Fruit fly (Drosophila melanogaster) whole organism, prepupa: ENCODE results near the gene par-6.

Experiments used
- Blimp-1 ChIP-seq: fragments of 200-800 bp; sonication (Bioruptor generic); optimal IDR thresholded peaks from 3 replicates; lab custom pipeline; 2017; ENCODE audit warnings: missing biosample characterization, missing genetic modification characterization, mild to moderate bottlenecking, moderate library complexity, missing genetic modification reagents
- CG10669 ChIP-seq: fragments of 200-800 bp; sonication (Bioruptor generic); optimal IDR thresholded peaks from 3 replicates; lab custom pipeline; 2018; ENCODE audit warnings: missing biosample characterization, mild to moderate bottlenecking, missing genetic modification characterization, moderate library complexity
- CG11294 ChIP-seq: fragments of 200-800 bp; sonication (Bioruptor generic); IDR thresholded peaks from 2 replicates; pipeline ENCODE4 v1.3.6; 2022; ENCODE audit warnings: missing biosample characterization, missing genetic modification characterization
- CG11762 ChIP-seq: fragments of 200-800 bp; sonication (Bioruptor generic); optimal IDR thresholded peaks from 3 replicates; lab custom pipeline; 2016; ENCODE audit warnings: missing biosample characterization, missing genetic modification characterization; ENCODE audit not compliant: insufficient read depth
- CG1621 ChIP-seq: fragments of 200-800 bp; sonication (Bioruptor generic); optimal IDR thresholded peaks from 3 replicates; lab custom pipeline; 2018; ENCODE audit warnings: missing biosample characterization, mild to moderate bottlenecking, missing genetic modification characterization
- CG16779 ChIP-seq: fragments of 200-800 bp; sonication (Bioruptor generic); optimal IDR thresholded peaks from 3 replicates; lab custom pipeline; 2017; ENCODE audit warnings: missing biosample characterization, mild to moderate bottlenecking, missing genetic modification characterization
- CG32006 ChIP-seq: fragments of 200-800 bp; sonication (Bioruptor generic); optimal IDR thresholded peaks from 3 replicates; lab custom pipeline; 2017; ENCODE audit warnings: missing biosample characterization, mild to moderate bottlenecking, missing genetic modification characterization
- CG34406 ChIP-seq: fragments of 200-800 bp; sonication (Bioruptor generic); optimal IDR thresholded peaks from 3 replicates; lab custom pipeline; 2016; ENCODE audit warnings: missing biosample characterization, missing genetic modification characterization
- CG6163 ChIP-seq: fragments of 200-800 bp; sonication (Bioruptor generic); IDR thresholded peaks from 3 replicates; pipeline ENCODE4 v1.3.6; 2022; ENCODE audit warnings: missing biosample characterization, missing genetic modification characterization
- CG6808 ChIP-seq: fragments of 200-800 bp; sonication (Bioruptor generic); optimal IDR thresholded peaks from 3 replicates; lab custom pipeline; 2017; ENCODE audit warnings: missing biosample characterization, missing genetic modification characterization, mild to moderate bottlenecking, moderate library complexity, missing genetic modification reagents
- CG6854 ChIP-seq: fragments of 200-800 bp; sonication (Bioruptor generic); optimal IDR thresholded peaks from 2 replicates; lab custom pipeline; 2017; ENCODE audit warnings: missing biosample characterization, mild to moderate bottlenecking, missing genetic modification characterization
- CG7368 ChIP-seq: fragments of 200-800 bp; sonication (Bioruptor generic); optimal IDR thresholded peaks from 3 replicates; lab custom pipeline; 2016; ENCODE audit warnings: missing biosample characterization, missing genetic modification characterization
- CG9139 ChIP-seq: fragments of 200-800 bp; sonication (Bioruptor generic); optimal IDR thresholded peaks from 3 replicates; lab custom pipeline; 2017; ENCODE audit warnings: missing biosample characterization, mild to moderate bottlenecking, missing genetic modification characterization
- Eip75B ChIP-seq: fragments of 200-800 bp; sonication (Bioruptor generic); optimal IDR thresholded peaks from 3 replicates; lab custom pipeline; 2016; ENCODE audit warnings: missing biosample characterization, missing genetic modification characterization
- Eip78C ChIP-seq: fragments of 200-800 bp; sonication (Bioruptor generic); peaks from one replicate; lab custom pipeline; 2016; ENCODE audit warnings: missing biosample characterization, missing genetic modification characterization
- Eip93F ChIP-seq: fragments of 200-800 bp; sonication (Bioruptor generic); optimal IDR thresholded peaks from 2 replicates; lab custom pipeline; 2016; ENCODE audit warnings: missing biosample characterization, mild to moderate bottlenecking, missing genetic modification characterization
- Ets21C ChIP-seq: fragments of 200-800 bp; sonication (Bioruptor generic); optimal IDR thresholded peaks from 3 replicates; lab custom pipeline; 2016; ENCODE audit warnings: missing biosample characterization, missing genetic modification characterization
- Gug ChIP-seq: fragments of 200-800 bp; sonication (Bioruptor generic); IDR thresholded peaks from 2 replicates; pipeline ENCODE4 v1.3.6; 2022; ENCODE audit warnings: missing biosample characterization, missing genetic modification characterization
- Hr4 ChIP-seq: fragments of 200-800 bp; sonication (Bioruptor generic); optimal IDR thresholded peaks from 3 replicates; lab custom pipeline; 2016; ENCODE audit warnings: missing biosample characterization, missing genetic modification characterization
- Met ChIP-seq: fragments of 200-800 bp; sonication (Bioruptor generic); optimal IDR thresholded peaks from 3 replicates; lab custom pipeline; 2016; ENCODE audit warnings: missing biosample characterization, missing genetic modification characterization
- OdsH ChIP-seq: fragments of 200-800 bp; sonication (Bioruptor generic); optimal IDR thresholded peaks from 3 replicates; lab custom pipeline; 2016; ENCODE audit warnings: missing biosample characterization, missing genetic modification characterization
- Smox ChIP-seq: fragments of 200-800 bp; sonication (Bioruptor generic); optimal IDR thresholded peaks from 3 replicates; lab custom pipeline; 2016; ENCODE audit warnings: missing biosample characterization, missing genetic modification characterization
- Sox102F ChIP-seq: fragments of 200-800 bp; sonication (Bioruptor generic); optimal IDR thresholded peaks from 2 replicates; lab custom pipeline; 2016; ENCODE audit warnings: missing biosample characterization, mild to moderate bottlenecking, missing genetic modification characterization
- Sox14 ChIP-seq: fragments of 200-800 bp; sonication (Bioruptor generic); optimal IDR thresholded peaks from 3 replicates; lab custom pipeline; 2016; ENCODE audit warnings: missing biosample characterization, missing genetic modification characterization
- Sox15 ChIP-seq: fragments of 200-800 bp; sonication (Bioruptor generic); optimal IDR thresholded peaks from 3 replicates; lab custom pipeline; 2016; ENCODE audit warnings: missing biosample characterization, missing genetic modification characterization
- achi ChIP-seq: fragments of 200-800 bp; sonication (Bioruptor generic); optimal IDR thresholded peaks from 3 replicates; lab custom pipeline; 2016; ENCODE audit warnings: missing biosample characterization, missing genetic modification characterization
- dac ChIP-seq: fragments of 200-800 bp; sonication (Bioruptor generic); optimal IDR thresholded peaks from 2 replicates; lab custom pipeline; 2017; ENCODE audit warnings: missing biosample characterization, mild to moderate bottlenecking, missing genetic modification characterization
- dsx ChIP-seq: fragments of 200-800 bp; optimal IDR thresholded peaks from 3 replicates; lab custom pipeline; 2019; ENCODE audit warnings: missing biosample characterization, mild to moderate bottlenecking, missing genetic modification characterization, moderate library complexity; ENCODE audit not compliant: poor library complexity, severe bottlenecking
- eg ChIP-seq: fragments of 200-800 bp; sonication (Bioruptor generic); IDR thresholded peaks from 3 replicates; pipeline ENCODE4 v1.3.6; 2022; ENCODE audit warnings: missing biosample characterization, missing genetic modification characterization
- esn ChIP-seq: fragments of 200-800 bp; sonication (Bioruptor generic); optimal IDR thresholded peaks from 2 replicates; lab custom pipeline; 2016; ENCODE audit warnings: missing biosample characterization, mild to moderate bottlenecking, missing genetic modification characterization, moderate library complexity
- fd59A ChIP-seq: fragments of 200-800 bp; sonication (Bioruptor generic); optimal IDR thresholded peaks from 2 replicates; lab custom pipeline; 2017; ENCODE audit warnings: missing biosample characterization, mild to moderate bottlenecking, missing genetic modification characterization, missing genetic modification reagents
- fkh ChIP-seq: fragments of 200-800 bp; sonication (Bioruptor generic); optimal IDR thresholded peaks from 3 replicates; lab custom pipeline; 2017; ENCODE audit warnings: missing biosample characterization, mild to moderate bottlenecking, missing genetic modification characterization, moderate library complexity
- lz ChIP-seq: fragments of 200-800 bp; sonication (Bioruptor generic); optimal IDR thresholded peaks from 3 replicates; lab custom pipeline; 2016; ENCODE audit warnings: missing biosample characterization, missing genetic modification characterization
- net ChIP-seq: fragments of 200-800 bp; sonication (Bioruptor generic); optimal IDR thresholded peaks from 3 replicates; lab custom pipeline; 2016; ENCODE audit warnings: missing biosample characterization, missing genetic modification characterization
- salr ChIP-seq, 2 experiments: fragments of 200-800 bp; sonication (Bioruptor generic); optimal IDR thresholded peaks; 3 replicates each; lab custom pipeline; 2016 to 2018; ENCODE audit warnings: missing biosample characterization in 2 of 2, missing genetic modification characterization in 2 of 2, mild to moderate bottlenecking in 1 of 2
- spab ChIP-seq: fragments of 200-800 bp; sonication (Bioruptor generic); optimal IDR thresholded peaks from 2 replicates; lab custom pipeline; 2017; ENCODE audit warnings: missing biosample characterization, mild to moderate bottlenecking, missing genetic modification characterization, missing genetic modification reagents
- ss ChIP-seq, 2 experiments: fragments of 200-800 bp; sonication (Bioruptor generic); optimal IDR thresholded peaks; 2 replicates in 1 of 2; 3 replicates in 1 of 2; lab custom pipeline; 2017 to 2018; ENCODE audit warnings: mild to moderate bottlenecking in 2 of 2, missing biosample characterization in 2 of 2, missing genetic modification characterization in 2 of 2, moderate library complexity in 1 of 2
- svp ChIP-seq: fragments of 200-800 bp; sonication (Bioruptor generic); peaks from one replicate; lab custom pipeline; 2016; ENCODE audit warnings: missing biosample characterization, missing genetic modification characterization
- topi ChIP-seq: fragments of 200-800 bp; sonication (Bioruptor generic); optimal IDR thresholded peaks from 3 replicates; lab custom pipeline; 2016; ENCODE audit warnings: missing biosample characterization, missing genetic modification characterization
- vri ChIP-seq: fragments of 200-800 bp; sonication (Bioruptor generic); optimal IDR thresholded peaks from 3 replicates; lab custom pipeline; 2016; ENCODE audit warnings: missing biosample characterization, mild to moderate bottlenecking, missing genetic modification characterization

Gene par-6

DNA sequence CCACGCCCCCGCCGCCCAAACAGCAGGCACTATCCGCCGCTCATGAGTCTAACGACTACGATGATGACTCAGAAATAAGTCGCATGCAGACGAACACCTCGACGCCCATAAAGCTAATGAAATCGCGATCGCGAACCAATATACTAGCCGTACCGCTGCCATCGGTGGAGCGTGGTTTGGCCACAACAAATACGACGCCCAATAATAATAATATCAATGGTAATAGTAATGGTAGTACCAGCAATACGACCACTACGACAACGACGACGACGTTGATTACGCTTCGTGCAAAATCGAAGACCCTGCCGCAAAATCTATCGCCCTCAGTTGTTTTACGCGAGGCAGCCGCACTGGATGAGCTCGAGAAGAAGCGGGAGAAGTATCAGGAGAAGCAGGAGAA is 36.8 kb downstream of the par-6 start:
- TF ChIP-seq vri (GFP tag; lab: Kevin White, UChicago) (peak; percentile 0), spab (GFP tag; lab: Kevin White, UChicago) (no peak), CG6163 (no peak)

DNA sequence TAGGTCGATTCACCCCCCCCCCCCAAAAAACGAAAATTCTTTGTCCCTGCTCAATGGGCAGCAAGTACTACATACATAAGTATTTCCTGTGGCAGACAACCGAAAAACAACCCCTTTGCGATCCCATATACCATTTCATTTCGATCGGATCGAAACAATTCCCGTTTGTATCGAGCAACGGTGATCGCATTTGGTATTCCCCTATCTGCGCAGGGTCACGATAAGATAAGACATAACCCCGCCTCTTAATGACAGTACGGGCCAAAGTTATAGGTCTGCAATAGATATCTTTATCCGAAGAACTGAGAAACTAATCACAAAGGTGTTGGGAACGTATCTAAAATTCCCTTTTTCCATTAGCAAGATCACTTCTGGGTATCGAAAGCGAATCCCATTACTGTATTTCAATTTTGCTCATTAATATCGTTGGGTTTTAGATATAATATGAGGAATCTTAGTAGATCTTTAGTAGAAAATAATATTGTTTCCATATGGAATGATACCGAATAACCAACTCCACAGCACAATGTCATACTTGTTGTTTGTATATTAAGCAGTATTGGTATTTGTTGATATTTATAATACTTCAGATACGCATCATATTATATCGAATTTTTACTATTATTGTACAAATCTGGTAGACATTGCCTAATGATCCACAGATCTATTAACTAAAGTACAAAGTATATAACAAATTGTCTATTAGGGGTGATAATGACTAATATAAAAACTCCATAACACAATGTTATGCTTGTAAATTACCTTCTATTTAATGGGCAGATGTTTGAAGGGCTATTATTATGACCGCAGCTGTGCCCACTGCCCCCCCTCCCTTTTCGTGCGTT is 38.1 kb downstream of the par-6 start:
- peak; percentile 2 for TF ChIP-seq Smox (GFP tag; lab: Kevin White, UChicago)
- peak; percentile 55 for TF ChIP-seq Eip78C (GFP tag; lab: Kevin White, UChicago)
- peak; percentile 68 for TF ChIP-seq svp (GFP tag; lab: Kevin White, UChicago)
- TF ChIP-seq esn (GFP tag; lab: Kevin White, UChicago) = peak; percentile 26
- no peak for TF ChIP-seq CG7368 (GFP tag; lab: Kevin White, UChicago)
- no peak for TF ChIP-seq lz (GFP tag; lab: Kevin White, UChicago)

DNA sequence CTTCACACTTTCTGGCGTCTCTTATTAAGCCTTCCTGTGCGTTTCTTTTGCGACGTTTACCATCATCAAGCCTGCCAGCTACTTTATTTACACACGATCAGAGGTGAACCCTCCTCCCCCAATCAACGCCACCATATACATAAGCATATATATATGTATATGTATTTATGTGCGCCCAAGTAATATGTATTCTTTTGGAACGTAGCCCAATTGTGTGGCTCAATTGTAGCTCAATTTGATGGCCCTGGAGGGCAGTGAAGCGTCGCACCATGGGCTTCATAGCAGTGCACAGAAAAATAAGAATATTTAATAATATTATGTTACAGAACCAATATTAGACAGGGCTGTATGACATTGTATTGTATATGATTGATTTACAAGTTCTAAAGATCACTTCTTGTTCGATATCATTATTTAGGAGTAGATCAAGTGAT is 38.7 kb downstream of the par-6 start:
- TF ChIP-seq fkh = peak; percentile 54
- no peak for TF ChIP-seq CG34406 (GFP tag; lab: Kevin White, UChicago)

DNA sequence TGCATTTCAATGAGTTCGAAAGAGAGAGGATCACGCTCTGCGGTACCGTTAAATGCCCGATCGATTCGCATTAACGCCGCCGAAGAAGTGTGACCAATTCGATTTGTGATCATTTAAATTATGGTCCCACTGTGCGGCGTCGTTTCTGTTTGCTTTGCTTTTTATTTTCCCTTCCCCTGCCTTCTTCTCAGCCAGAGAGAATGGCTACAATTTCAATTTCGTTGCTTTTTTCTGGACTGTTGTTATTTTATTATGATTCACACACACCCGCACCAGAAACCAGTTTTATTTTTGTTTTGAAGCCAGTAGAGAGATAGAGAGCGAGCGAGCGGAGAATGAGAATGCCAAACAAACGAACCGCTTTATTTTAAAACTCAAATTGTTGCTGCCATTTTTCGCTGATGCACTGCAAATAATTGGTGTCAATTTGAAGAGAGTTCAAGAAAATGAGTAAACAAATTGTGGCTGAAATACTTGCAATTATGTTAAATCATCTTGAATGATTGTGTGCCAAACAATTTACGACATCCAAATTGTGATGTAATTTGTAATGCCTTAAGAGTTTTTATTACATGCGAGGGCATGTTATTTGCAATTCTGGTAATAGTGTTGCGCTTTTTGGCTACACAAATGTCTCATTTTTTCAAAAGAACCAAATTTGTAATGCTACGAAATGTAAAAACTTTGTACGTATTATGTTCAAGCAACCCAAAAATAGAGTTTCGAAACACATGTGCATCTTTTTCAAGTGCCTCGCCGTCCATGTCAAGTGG is 39.6 kb downstream of the par-6 start:
- TF ChIP-seq Sox102F (GFP tag; lab: Kevin White, UChicago) = peak; percentile 37
- TF ChIP-seq dac = peak; percentile 45
- TF ChIP-seq CG32006 (GFP tag; lab: Kevin White, UChicago) = peak; percentile 79
- TF ChIP-seq esn (GFP tag; lab: Kevin White, UChicago) = peak; percentile 73
- TF ChIP-seq Met (GFP tag; lab: Kevin White, UChicago) = peak; percentile 77
- peak; percentile 69 for TF ChIP-seq spab (GFP tag; lab: Kevin White, UChicago)
- peak; percentile 27 for TF ChIP-seq CG6854 (GFP tag; lab: Kevin White, UChicago)
- TF ChIP-seq CG1621 (tag; lab: Kevin White, UChicago) = peak; percentile 47
- peak; percentile 67 for TF ChIP-seq fkh
- TF ChIP-seq CG11762 (GFP tag; lab: Kevin White, UChicago) = peak; percentile 72
- peak; percentile 67 for TF ChIP-seq CG10669 (GFP tag; lab: Kevin White, UChicago)
- peak; percentile 70 for TF ChIP-seq Hr4 (GFP tag; lab: Kevin White, UChicago)
- peak; percentile 79 for TF ChIP-seq Eip75B (GFP tag; lab: Kevin White, UChicago)
- TF ChIP-seq CG9139 (GFP tag; lab: Kevin White, UChicago) = peak; percentile 50
- TF ChIP-seq Gug (GFP tag; lab: Robert Waterston, UW) = peak; percentile 51; the same call in 1 of the 2 replicates
- TF ChIP-seq salr (GFP tag; optimal IDR thresholded peaks at IDR 0.05; lab: Kevin White, UChicago) = peak in 1 of 2 experiments; percentile 83
- TF ChIP-seq ss (GFP tag; optimal IDR thresholded peaks at IDR 0.05; lab: Kevin White, UChicago) = peak; percentile 54 to 68
- peak; percentile 48 for TF ChIP-seq fd59A (GFP tag; lab: Kevin White, UChicago)
- TF ChIP-seq lz (GFP tag; lab: Kevin White, UChicago) = peak; percentile 71
- peak; percentile 32 for TF ChIP-seq Ets21C (GFP tag; lab: Kevin White, UChicago)
- TF ChIP-seq Blimp-1 (GFP tag; lab: Kevin White, UChicago) = peak; percentile 42
- TF ChIP-seq Eip93F = no peak
- peak; percentile 80 for TF ChIP-seq topi
- TF ChIP-seq net (GFP tag; lab: Kevin White, UChicago) = peak; percentile 79
- peak; percentile 39 for TF ChIP-seq Sox14 (GFP tag; lab: Kevin White, UChicago)
- TF ChIP-seq OdsH (GFP tag; lab: Kevin White, UChicago) = peak; percentile 70
- TF ChIP-seq CG11294 (GFP tag; lab: Robert Waterston, UW) = peak; percentile 46; the same call in 1 of the 2 replicates
- TF ChIP-seq Eip78C (GFP tag; lab: Kevin White, UChicago) = peak; percentile 94
- peak; percentile 70 for TF ChIP-seq dsx
- TF ChIP-seq Sox15 = peak; percentile 48
- peak; percentile 64 for TF ChIP-seq achi (GFP tag; lab: Kevin White, UChicago)
- peak; percentile 52 for TF ChIP-seq Smox (GFP tag; lab: Kevin White, UChicago)
- peak; percentile 43 for TF ChIP-seq CG16779 (tag; lab: Kevin White, UChicago)
- TF ChIP-seq CG7368 (GFP tag; lab: Kevin White, UChicago) = peak; percentile 51
- peak; percentile 69; the same call in 2 of the 3 replicates for TF ChIP-seq eg
- peak; percentile 64 for TF ChIP-seq CG6808
